Fruit fly (Drosophila melanogaster): Measurements from ENCODE around the gene CG12084.

CG12084 gene

DNA sequence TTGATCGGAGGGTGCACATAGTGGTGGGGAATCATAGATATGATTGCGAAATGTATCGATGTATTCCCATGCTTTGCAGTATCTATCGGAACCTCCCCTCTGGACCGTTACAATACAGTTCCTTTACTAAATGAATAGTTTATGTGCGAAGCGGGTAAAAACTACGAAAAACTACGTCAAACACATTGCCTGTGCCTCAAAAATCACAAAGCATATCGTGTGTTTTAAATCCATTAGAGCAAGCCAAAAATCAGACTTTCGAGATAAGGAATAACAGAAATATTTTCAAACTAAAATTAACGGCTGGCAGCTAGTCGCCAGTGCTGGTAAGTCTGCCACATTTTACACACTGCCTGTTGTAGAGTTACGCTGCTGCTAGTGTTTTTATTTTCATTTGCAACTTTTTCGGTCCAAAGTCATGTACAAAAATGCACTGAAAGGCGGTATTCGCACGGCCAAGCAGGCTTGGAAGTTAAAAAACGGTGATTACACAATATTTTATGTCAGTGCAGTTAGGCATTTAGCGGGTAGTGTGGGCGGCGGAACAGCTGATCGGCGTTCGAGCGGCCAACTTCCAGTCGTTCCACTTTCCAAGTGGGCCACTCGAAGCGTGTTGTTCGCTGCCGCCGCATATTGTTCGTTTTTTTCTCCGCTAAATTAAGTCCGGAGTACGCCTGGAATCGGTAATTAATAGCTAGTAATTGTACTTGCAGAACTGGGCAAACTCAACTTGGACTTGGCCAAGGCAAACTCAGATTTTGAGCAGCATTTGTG, 21.0 kb upstream of the CG12084 start (continued):
- no peak for TF ChIP-seq Dbx (GFP tag; IDR thresholded peaks at IDR 0.05)
- TF ChIP-seq CG8388 (GFP tag; optimal IDR thresholded peaks at IDR 0.05), result peak; percentile 85
- no peak for TF ChIP-seq eve (GFP tag; optimal IDR thresholded peaks at IDR 0.05)
- TF ChIP-seq wek (GFP tag; optimal IDR thresholded peaks at IDR 0.05), result no peak
- TF ChIP-seq D19B (GFP tag; optimal IDR thresholded peaks at IDR 0.05), result peak; percentile 0
- TF ChIP-seq Kr (GFP tag; optimal IDR thresholded peaks at IDR 0.05), result no peak
- TF ChIP-seq CG7987 (GFP tag; optimal IDR thresholded peaks at IDR 0.05), result no peak
- peak; percentile 22; the same call in 1 of the 2 replicates for TF ChIP-seq Rfx (GFP tag; IDR thresholded peaks at IDR 0.05)
- TF ChIP-seq CG42726 (GFP tag; IDR thresholded peaks at IDR 0.05; ENCODE audit: partially characterized antibody), result peak; percentile 83
- TF ChIP-seq CkIIα-i1 (GFP tag; IDR thresholded peaks at IDR 0.05), result no peak
- peak; percentile 96 for TF ChIP-seq Med (GFP tag)
- peak; percentile 42 for TF ChIP-seq CG4282 (GFP tag; optimal IDR thresholded peaks at IDR 0.05)
- TF ChIP-seq sr (GFP tag; IDR thresholded peaks at IDR 0.05), result peak; percentile 96
- TF ChIP-seq chn (GFP tag; optimal IDR thresholded peaks at IDR 0.05), result peak; percentile 86
- TF ChIP-seq Hr39 (optimal IDR thresholded peaks at IDR 0.05), result no peak
- TF ChIP-seq HLH4C (GFP tag; IDR thresholded peaks at IDR 0.05; ENCODE audit: partially characterized antibody), result peak; percentile 74
- TF ChIP-seq CG31441 (GFP tag; IDR thresholded peaks at IDR 0.05), result no peak
- 0 out of 2 replicates have a peak, but pooled peaks have one; percentile 27 for TF ChIP-seq CG14667 (GFP tag; IDR thresholded peaks at IDR 0.05)
- 0 out of 2 replicates have a peak, but pooled peaks have one; percentile 35 for TF ChIP-seq wor (GFP tag; IDR thresholded peaks at IDR 0.05)
- peak; percentile 26 for TF ChIP-seq CG12104 (GFP tag; optimal IDR thresholded peaks at IDR 0.05)
- peak; percentile 42 for TF ChIP-seq corto (GFP tag; optimal IDR thresholded peaks at IDR 0.05)
- TF ChIP-seq tgo (GFP tag; IDR thresholded peaks at IDR 0.05), result peak; percentile 55
- TF ChIP-seq Gsc (GFP tag; IDR thresholded peaks at IDR 0.05), result no peak
- peak; percentile 70 for TF ChIP-seq Doc3 (GFP tag; IDR thresholded peaks at IDR 0.05; ENCODE audit: partially characterized antibody)
- TF ChIP-seq CG10321 (GFP tag; IDR thresholded peaks at IDR 0.05), result 0 out of 2 replicates have a peak, but pooled peaks have one; percentile 5
- TF ChIP-seq Ada2b (GFP tag; IDR thresholded peaks at IDR 0.05), result peak; percentile 55
- TF ChIP-seq stwl (tag; optimal IDR thresholded peaks at IDR 0.05), result peak; percentile 40
- TF ChIP-seq pho (GFP tag; optimal IDR thresholded peaks at IDR 0.05), result peak; percentile 52
- 0 out of 3 replicates have a peak, but pooled peaks have one; percentile 51 for TF ChIP-seq otp (GFP tag; IDR thresholded peaks at IDR 0.05)
- peak; percentile 31; the same call in 1 of the 2 replicates for TF ChIP-seq crol (GFP tag; IDR thresholded peaks at IDR 0.05)
- TF ChIP-seq ci (GFP tag; IDR thresholded peaks at IDR 0.05), result peak; percentile 62; the same call in 2 of the 3 replicates
- peak; percentile 30 for TF ChIP-seq crc (GFP tag; optimal IDR thresholded peaks at IDR 0.05)
- peak; percentile 43 for TF ChIP-seq YL-1 (GFP tag; optimal IDR thresholded peaks at IDR 0.05)
- TF ChIP-seq CG6813 (GFP tag; optimal IDR thresholded peaks at IDR 0.05), result no peak
- no peak for TF ChIP-seq Hand (GFP tag; optimal IDR thresholded peaks at IDR 0.05)
- TF ChIP-seq CG17912 (GFP tag; optimal IDR thresholded peaks at IDR 0.05), result no peak
- peak; percentile 31 for TF ChIP-seq CG2712 (tag; optimal IDR thresholded peaks at IDR 0.05)
- peak; percentile 81 for TF ChIP-seq knrl (GFP tag; IDR thresholded peaks at IDR 0.05; ENCODE audit: partially characterized antibody)
- peak; percentile 29 for TF ChIP-seq CG9876 (GFP tag; optimal IDR thresholded peaks at IDR 0.05)
- peak; percentile 41 for TF ChIP-seq CG9727 (GFP tag; optimal IDR thresholded peaks at IDR 0.05)
- no peak for TF ChIP-seq CG12219 (GFP tag; optimal IDR thresholded peaks at IDR 0.05)
- TF ChIP-seq danr (GFP tag; IDR thresholded peaks at IDR 0.05), result peak; percentile 19; the same call in 1 of the 2 replicates
- peak; percentile 69 for TF ChIP-seq tx (GFP tag; optimal IDR thresholded peaks at IDR 0.05)
- TF ChIP-seq btn (GFP tag; optimal IDR thresholded peaks at IDR 0.05), result peak; percentile 72
- TF ChIP-seq CG12942 (GFP tag; optimal IDR thresholded peaks at IDR 0.05), result peak; percentile 71
- TF ChIP-seq vnd (GFP tag; IDR thresholded peaks at IDR 0.05; ENCODE audit: partially characterized antibody), result peak; percentile 51; the same call in 2 of the 3 replicates
- TF ChIP-seq CG9609 (GFP tag; optimal IDR thresholded peaks at IDR 0.05), result peak; percentile 62
- TF ChIP-seq kni (GFP tag; optimal IDR thresholded peaks at IDR 0.05), result no peak
- peak; percentile 21 for TF ChIP-seq CG30431 (GFP tag; optimal IDR thresholded peaks at IDR 0.05)
